Worm (Caenorhabditis elegans): ENCODE data around the gene ZK84.5.

- TF ChIP-seq nhr-237 (tag; optimal IDR thresholded peaks at IDR 0.05) (no peak), ztf-11 (tag; optimal IDR thresholded peaks at IDR 0.05) (no peak)
Measured at ce11 chrII:6001004-6001403, 15.3 kb downstream of the ZK84.5 start.

All from whole organism, L4 larva.